Worm (Caenorhabditis elegans) whole organism, L1 larva: ENCODE results near the gene C52B9.4.
A peak's percentile ranks its signal among the peaks of the same experiment; 100 is the strongest.

Source experiments
- C34B4.2 ChIP-seq: sonication (generic microtip); optimal IDR thresholded peaks from 2 replicates; lab custom pipeline; 2017; ENCODE audit warnings: mild to moderate bottlenecking, missing genetic modification characterization, missing compliant biosample characterization
- blmp-1 ChIP-seq: fragments of 150-350 bp; optimal IDR thresholded peaks from 2 replicates; lab custom pipeline; 2014; ENCODE audit warnings: missing biosample characterization, missing genetic modification characterization
- dpl-1 ChIP-seq, 3 experiments: fragments of 150-350 bp in 2 of 3; sonication (generic microtip) in 1 of 3; optimal IDR thresholded peaks; 2 replicates each; lab custom pipeline; 2014 to 2017; ENCODE audit warnings: missing biosample characterization in 3 of 3, missing genetic modification characterization in 3 of 3, missing genetic modification reagents in 3 of 3
- fkh-10 ChIP-seq: sonication (generic microtip); optimal IDR thresholded peaks from 2 replicates; lab custom pipeline; 2017; ENCODE audit warnings: missing biosample characterization, missing genetic modification reagents, missing genetic modification characterization
- grh-1 ChIP-seq: fragments of 200-800 bp; sonication (Bioruptor generic); IDR thresholded peaks from 2 replicates; pipeline ENCODE4 v1.3.6; 2022; ENCODE audit warnings: missing genetic modification reagents, missing genetic modification characterization, missing compliant biosample characterization
- nhr-11 ChIP-seq: fragments of 150-350 bp; optimal IDR thresholded peaks from 2 replicates; lab custom pipeline; 2014; ENCODE audit warnings: missing biosample characterization, missing genetic modification characterization
- nhr-28 ChIP-seq: fragments of 150-350 bp; optimal IDR thresholded peaks from 2 replicates; lab custom pipeline; 2014; ENCODE audit warnings: missing biosample characterization, missing genetic modification characterization
- nhr-77 ChIP-seq: fragments of 150-350 bp; optimal IDR thresholded peaks from 2 replicates; lab custom pipeline; 2014; ENCODE audit warnings: missing biosample characterization, missing genetic modification characterization
- swsn-7 ChIP-seq: sonication (generic microtip); optimal IDR thresholded peaks from 2 replicates; lab custom pipeline; 2016; ENCODE audit warnings: missing genetic modification characterization, missing compliant biosample characterization

DNA sequence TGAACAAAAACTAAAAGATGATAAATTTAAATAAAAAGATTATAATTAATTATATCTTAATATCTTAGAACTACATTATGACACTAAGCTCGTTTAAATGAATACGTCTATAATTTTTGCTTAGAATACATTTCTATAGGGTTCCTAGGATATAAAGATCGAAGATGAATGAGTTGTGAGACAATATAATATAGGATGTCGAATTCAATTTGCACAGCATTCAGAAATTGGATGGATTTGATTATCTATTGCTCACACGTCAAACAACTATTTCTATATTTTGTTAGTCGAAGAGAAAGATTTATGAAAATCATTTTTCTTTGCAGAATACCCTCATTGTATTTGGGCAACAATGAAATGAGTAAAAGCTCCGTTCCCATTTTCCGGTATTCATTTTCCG, 21.5 kb upstream of the C52B9.4 start:
- TF ChIP-seq nhr-77 = no peak
- TF ChIP-seq swsn-7 = no peak
- no peak for TF ChIP-seq C34B4.2 (tag; lab: Kevin White, UChicago)
- TF ChIP-seq nhr-28 (tag; lab: Kevin White, UChicago) = no peak
- no peak for TF ChIP-seq dpl-1 (GFP tag; optimal IDR thresholded peaks at IDR 0.05; lab: Kevin White, UChicago)
- no peak for TF ChIP-seq blmp-1 (tag; lab: Kevin White, UChicago)
- peak; percentile 43 for TF ChIP-seq fkh-10
- no peak for TF ChIP-seq nhr-11 (tag; lab: Kevin White, UChicago)
- no peak for TF ChIP-seq grh-1 (GFP tag; lab: Robert Waterston, UW)
